Fruit fly (Drosophila melanogaster) whole organism, embryonic: ENCODE measurements around the gene CG14882.

Source experiments
- Awh ChIP-seq: fragments of 200-800 bp; sonication (Bioruptor generic); IDR thresholded peaks from 2 replicates; pipeline ENCODE4, ENCODE4 v1.3.6; 2022; ENCODE audit warnings: missing biosample characterization, missing genetic modification characterization
- Bdp1 ChIP-seq: fragments of 200-800 bp; sonication (Bioruptor generic); optimal IDR thresholded peaks from 3 replicates; lab custom pipeline; 2016; ENCODE audit warnings: missing biosample characterization, missing genetic modification characterization
- CG11085 ChIP-seq: fragments of 200-800 bp; sonication (Bioruptor generic); IDR thresholded peaks from 2 replicates; pipeline ENCODE4 v1.3.6; 2022; ENCODE audit warnings: missing biosample characterization, missing genetic modification characterization
- CG11456 ChIP-seq: fragments of 200-800 bp; sonication (Bioruptor generic); IDR thresholded peaks from 3 replicates; pipeline ENCODE4 v1.3.6; 2022; ENCODE audit warnings: missing biosample characterization, missing genetic modification characterization
- CG11504 ChIP-seq: fragments of 200-800 bp; sonication (Bioruptor generic); optimal IDR thresholded peaks from 3 replicates; lab custom pipeline; 2019; ENCODE audit warnings: missing biosample characterization, mild to moderate bottlenecking, missing genetic modification characterization, moderate library complexity
- CG14050 ChIP-seq: fragments of 200-800 bp; sonication (Bioruptor generic); IDR thresholded peaks from 3 replicates; pipeline ENCODE4 v1.3.6; 2022; ENCODE audit warnings: missing biosample characterization, missing genetic modification characterization
- CG15011 ChIP-seq: fragments of 200-800 bp; sonication (Bioruptor generic); optimal IDR thresholded peaks from 3 replicates; lab custom pipeline; 2018; ENCODE audit warnings: missing biosample characterization, mild to moderate bottlenecking, missing genetic modification characterization
- CG15073 ChIP-seq: fragments of 200-800 bp; sonication (Bioruptor generic); optimal IDR thresholded peaks from 2 replicates; lab custom pipeline; 2016; ENCODE audit warnings: missing biosample characterization, missing genetic modification characterization
- CG1603 ChIP-seq: fragments of 200-800 bp; sonication (Bioruptor generic); optimal IDR thresholded peaks from 2 replicates; lab custom pipeline; 2019; ENCODE audit warnings: missing biosample characterization, mild to moderate bottlenecking, missing genetic modification characterization, moderate library complexity
- CG17385 ChIP-seq: fragments of 200-800 bp; sonication (Bioruptor generic); optimal IDR thresholded peaks from 3 replicates; lab custom pipeline; 2018; ENCODE audit warnings: missing biosample characterization, mild to moderate bottlenecking, missing genetic modification characterization
- CG18262 ChIP-seq: fragments of 200-800 bp; optimal IDR thresholded peaks from 3 replicates; lab custom pipeline; 2019; ENCODE audit warnings: missing biosample characterization, mild to moderate bottlenecking, missing genetic modification characterization, moderate library complexity
- CG2875 ChIP-seq: fragments of 200-800 bp; sonication (Bioruptor generic); optimal IDR thresholded peaks from 2 replicates; lab custom pipeline; 2017; ENCODE audit warnings: missing biosample characterization, mild to moderate bottlenecking, missing genetic modification characterization, missing genetic modification reagents
- CG33213 ChIP-seq: fragments of 200-800 bp; sonication (Bioruptor generic); optimal IDR thresholded peaks from 3 replicates; lab custom pipeline; 2016; ENCODE audit warnings: missing biosample characterization, missing genetic modification characterization
- CG33557 ChIP-seq: fragments of 200-800 bp; sonication (Bioruptor generic); optimal IDR thresholded peaks from 2 replicates; lab custom pipeline; 2019; ENCODE audit warnings: missing biosample characterization, mild to moderate bottlenecking, missing genetic modification characterization, moderate library complexity
- CG34224 ChIP-seq: fragments of 200-800 bp; sonication (Bioruptor generic); IDR thresholded peaks from 3 replicates; pipeline ENCODE4 v1.3.6; 2022; ENCODE audit warnings: missing biosample characterization, missing genetic modification characterization; ENCODE audit not compliant: partially characterized antibody
- CG3995 ChIP-seq: fragments of 200-800 bp; sonication (Bioruptor generic); optimal IDR thresholded peaks from 3 replicates; lab custom pipeline; 2016; ENCODE audit warnings: missing biosample characterization, missing genetic modification characterization
- CG4282 ChIP-seq: fragments of 200-800 bp; sonication (Bioruptor generic); optimal IDR thresholded peaks from 2 replicates; lab custom pipeline; 2016; ENCODE audit warnings: missing biosample characterization, missing genetic modification characterization
- CG4360 ChIP-seq: fragments of 200-800 bp; sonication (Bioruptor generic); IDR thresholded peaks from 2 replicates; pipeline ENCODE4 v1.3.6; 2022; ENCODE audit warnings: missing biosample characterization, missing genetic modification characterization
- CG6254 ChIP-seq: fragments of 200-800 bp; sonication (Bioruptor generic); optimal IDR thresholded peaks from 3 replicates; lab custom pipeline; 2017; ENCODE audit warnings: mild to moderate bottlenecking, missing biosample characterization, missing genetic modification reagents, missing genetic modification characterization
- CG6272 ChIP-seq: fragments of 200-800 bp; sonication (Bioruptor generic); IDR thresholded peaks from 2 replicates; pipeline ENCODE4 v1.3.6; 2022; ENCODE audit warnings: missing biosample characterization, missing genetic modification characterization
- CG7987 ChIP-seq: fragments of 200-800 bp; sonication (Bioruptor generic); optimal IDR thresholded peaks from 2 replicates; lab custom pipeline; 2018; ENCODE audit warnings: missing biosample characterization, mild to moderate bottlenecking, missing genetic modification characterization, moderate library complexity
- CG8359 ChIP-seq: fragments of 200-800 bp; sonication (Bioruptor generic); optimal IDR thresholded peaks from 2 replicates; lab custom pipeline; 2017; ENCODE audit warnings: missing biosample characterization, mild to moderate bottlenecking, missing genetic modification characterization, borderline replicate concordance
- CG8388 ChIP-seq: fragments of 200-800 bp; sonication (Bioruptor generic); optimal IDR thresholded peaks from 2 replicates; lab custom pipeline; 2019; ENCODE audit warnings: missing biosample characterization, mild to moderate bottlenecking, missing genetic modification characterization, moderate library complexity
- CG8478 ChIP-seq: fragments of >200 bp; optimal IDR thresholded peaks from 2 replicates; lab custom pipeline; 2018
- CG8944 ChIP-seq: fragments of 200-800 bp; sonication (Bioruptor generic); optimal IDR thresholded peaks from 3 replicates; lab custom pipeline; 2016; ENCODE audit warnings: missing biosample characterization, missing genetic modification characterization
- CG9215 ChIP-seq: fragments of 200-800 bp; sonication (Bioruptor generic); IDR thresholded peaks from 2 replicates; pipeline ENCODE4 v1.3.6; 2022; ENCODE audit warnings: missing biosample characterization, missing genetic modification characterization
- CG9932 ChIP-seq: fragments of 200-800 bp; sonication (Bioruptor generic); IDR thresholded peaks from 2 replicates; pipeline ENCODE4 v1.3.6; 2022; ENCODE audit warnings: missing biosample characterization, missing genetic modification characterization
- CHES-1-like ChIP-seq: fragments of 200-800 bp; sonication (Bioruptor generic); optimal IDR thresholded peaks from 2 replicates; lab custom pipeline; 2016; ENCODE audit warnings: missing biosample characterization, missing genetic modification characterization
- CTCF ChIP-seq: fragments of 200-800 bp; sonication (Bioruptor generic); optimal IDR thresholded peaks from 2 replicates; lab custom pipeline; 2017; ENCODE audit warnings: missing biosample characterization, mild to moderate bottlenecking, missing genetic modification characterization, moderate library complexity
- GATAe ChIP-seq: fragments of 200-800 bp; sonication (Bioruptor generic); conservative IDR thresholded peaks from 2 replicates; pipeline ENCODE4 v1.3.6; 2022; ENCODE audit warnings: missing biosample characterization, missing genetic modification characterization
- H2.0 ChIP-seq: fragments of 200-800 bp; sonication (Bioruptor generic); IDR thresholded peaks from 2 replicates; pipeline ENCODE4 v1.3.6; 2022; ENCODE audit warnings: missing biosample characterization, missing genetic modification characterization
- MBD-R2 ChIP-seq: fragments of 200-800 bp; sonication (Bioruptor generic); IDR thresholded peaks from 2 replicates; pipeline ENCODE4 v1.3.6; 2022; ENCODE audit warnings: missing biosample characterization, missing genetic modification characterization
- Nf-YA ChIP-seq: fragments of 200-800 bp; sonication (Bioruptor generic); IDR thresholded peaks from 2 replicates; pipeline ENCODE4 v1.3.6; 2022; ENCODE audit warnings: missing biosample characterization, missing genetic modification characterization
- br ChIP-seq: fragments of >200 bp; optimal IDR thresholded peaks from 2 replicates; lab custom pipeline; 2017
- cato ChIP-seq: fragments of 200-800 bp; sonication (Bioruptor generic); optimal IDR thresholded peaks from 2 replicates; lab custom pipeline; 2016; ENCODE audit warnings: missing biosample characterization, missing genetic modification characterization, borderline replicate concordance
- croc ChIP-seq: fragments of 200-800 bp; sonication (Bioruptor generic); conservative IDR thresholded peaks from 3 replicates; pipeline ENCODE4 v1.3.6; 2022; ENCODE audit warnings: missing biosample characterization, missing genetic modification characterization
- gsb-n ChIP-seq: fragments of 200-800 bp; sonication (Bioruptor generic); optimal IDR thresholded peaks from 3 replicates; lab custom pipeline; 2018; ENCODE audit warnings: missing biosample characterization, mild to moderate bottlenecking, missing genetic modification characterization
- ham ChIP-seq: fragments of 200-800 bp; sonication (Bioruptor generic); IDR thresholded peaks from 2 replicates; pipeline ENCODE4 v1.3.6; 2022; ENCODE audit warnings: missing biosample characterization, missing genetic modification characterization
- hbn ChIP-seq: fragments of 200-800 bp; sonication (Bioruptor generic); IDR thresholded peaks from 2 replicates; pipeline ENCODE4 v1.3.6; 2022; ENCODE audit warnings: missing biosample characterization, missing genetic modification characterization; ENCODE audit not compliant: partially characterized antibody
- her ChIP-seq: fragments of 200-800 bp; sonication (Bioruptor generic); optimal IDR thresholded peaks from 2 replicates; lab custom pipeline; 2016; ENCODE audit warnings: missing biosample characterization, missing genetic modification characterization
- hkb ChIP-seq, 2 experiments: fragments of 200-800 bp in 1 of 2; fragments of >200 bp in 1 of 2; sonication (Bioruptor generic) in 1 of 2; IDR thresholded peaks in 1 of 2; optimal IDR thresholded peaks in 1 of 2; 2 replicates each; pipeline versions ENCODE4 v1.3.6 to Lab custom; 2017 to 2022; ENCODE audit warnings: missing biosample characterization in 1 of 2, missing genetic modification characterization in 1 of 2
- inv ChIP-seq: fragments of 200-800 bp; sonication (Bioruptor generic); IDR thresholded peaks from 2 replicates; pipeline ENCODE4 v1.3.6; 2022; ENCODE audit warnings: missing biosample characterization, missing genetic modification characterization; ENCODE audit not compliant: partially characterized antibody
- kni ChIP-seq: fragments of 200-800 bp; sonication (Bioruptor generic); optimal IDR thresholded peaks from 3 replicates; lab custom pipeline; 2017; ENCODE audit warnings: mild to moderate bottlenecking, missing biosample characterization, missing genetic modification reagents, missing genetic modification characterization
- lbe ChIP-seq: fragments of 200-800 bp; sonication (Bioruptor generic); optimal IDR thresholded peaks from 2 replicates; lab custom pipeline; 2016; ENCODE audit warnings: missing biosample characterization, mild to moderate bottlenecking, missing genetic modification characterization
- mld ChIP-seq: fragments of 200-800 bp; sonication (Bioruptor generic); IDR thresholded peaks from 3 replicates; pipeline ENCODE4 v1.3.6; 2022; ENCODE audit warnings: missing biosample characterization, missing genetic modification characterization; ENCODE audit not compliant: partially characterized antibody
- nau ChIP-seq: fragments of 200-800 bp; sonication (Bioruptor generic); optimal IDR thresholded peaks from 3 replicates; lab custom pipeline; 2017; ENCODE audit warnings: missing biosample characterization, mild to moderate bottlenecking, missing genetic modification characterization, missing genetic modification reagents
- nmo ChIP-seq: fragments of 200-800 bp; sonication (Bioruptor generic); optimal IDR thresholded peaks from 2 replicates; lab custom pipeline; 2018; ENCODE audit warnings: missing biosample characterization, mild to moderate bottlenecking, missing genetic modification characterization, moderate library complexity
- psq ChIP-seq: fragments of 200-800 bp; sonication (Bioruptor generic); optimal IDR thresholded peaks from 2 replicates; lab custom pipeline; 2017; ENCODE audit warnings: missing biosample characterization, missing genetic modification characterization
- pum ChIP-seq: fragments of 200-800 bp; sonication (Bioruptor generic); optimal IDR thresholded peaks from 2 replicates; lab custom pipeline; 2016; ENCODE audit warnings: missing biosample characterization, missing genetic modification characterization
- tup ChIP-seq: fragments of 200-800 bp; sonication (Bioruptor generic); optimal IDR thresholded peaks from 2 replicates; lab custom pipeline; 2016; ENCODE audit warnings: missing biosample characterization, mild to moderate bottlenecking, missing genetic modification characterization, moderate library complexity
- vvl ChIP-seq: fragments of 200-800 bp; sonication (Bioruptor generic); IDR thresholded peaks from 2 replicates; pipeline ENCODE4 v1.3.6; 2022; ENCODE audit warnings: missing biosample characterization, missing genetic modification characterization
- yki ChIP-seq: fragments of >200 bp; optimal IDR thresholded peaks from 3 replicates; lab custom pipeline; 2018

Gene CG14882

DNA sequence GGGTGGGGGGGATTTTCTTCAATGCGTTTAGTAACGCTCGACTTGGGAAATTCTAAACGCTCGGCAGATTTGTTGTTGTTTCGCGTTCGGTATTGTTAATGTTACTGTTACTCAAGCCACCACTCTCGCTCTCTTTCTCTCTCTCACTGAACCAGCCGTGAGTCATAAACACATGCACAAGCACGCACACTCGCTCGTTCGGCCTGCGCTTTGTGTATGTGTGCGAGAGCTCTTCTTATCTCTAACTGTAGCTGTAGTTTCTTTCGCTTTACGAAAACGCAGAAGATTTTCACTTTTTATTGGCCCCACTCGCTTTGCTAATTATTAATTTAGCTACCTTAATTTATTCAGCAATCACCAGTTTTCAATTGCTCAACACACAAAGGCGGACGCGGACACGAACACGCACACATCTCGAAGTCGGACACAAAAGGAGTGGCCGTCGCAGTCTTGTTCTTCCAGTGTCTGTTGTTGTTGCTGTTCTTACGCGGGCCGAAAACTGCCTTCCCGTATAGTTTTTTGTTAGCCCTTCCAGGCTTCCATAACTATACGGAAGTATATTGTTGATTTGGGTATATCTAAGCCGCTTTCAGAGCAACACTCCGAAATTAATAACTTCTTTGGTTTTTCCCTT lies 10.1 kb downstream of the CG14882 start (continued):
- no peak for TF ChIP-seq CG11085
- no peak for TF ChIP-seq CG15011
- TF ChIP-seq br (lab: Kevin White, UChicago) = no peak
- no peak for TF ChIP-seq tup (GFP tag; lab: Kevin White, UChicago)
- peak; percentile 79 for TF ChIP-seq CG4360 (GFP tag; lab: Robert Waterston, UW)
- TF ChIP-seq MBD-R2 = no peak
- no peak for TF ChIP-seq CG8944
- TF ChIP-seq CG2875 (GFP tag; lab: Kevin White, UChicago) = no peak
- peak; percentile 42 for TF ChIP-seq yki (lab: Kevin White, UChicago)
- no peak for TF ChIP-seq Awh (GFP tag; lab: Robert Waterston, UW)
- peak; percentile 10 for TF ChIP-seq gsb-n (tag; lab: Kevin White, UChicago)
- no peak for TF ChIP-seq CG6272 (GFP tag; lab: Robert Waterston, UW)
- no peak for TF ChIP-seq her (GFP tag; lab: Kevin White, UChicago)
- TF ChIP-seq Nf-YA (GFP tag; lab: Robert Waterston, UW) = no peak
- TF ChIP-seq inv = no peak
- no peak for TF ChIP-seq Bdp1
- no peak for TF ChIP-seq CG4282
- no peak for TF ChIP-seq nmo (GFP tag; lab: Kevin White, UChicago)
- TF ChIP-seq CG33557 (GFP tag; lab: Kevin White, UChicago) = no peak
- TF ChIP-seq CG9932 (GFP tag; lab: Robert Waterston, UW) = no peak
- no peak for TF ChIP-seq CG8478 (lab: Kevin White, UChicago)
- TF ChIP-seq CG6254 (GFP tag; lab: Kevin White, UChicago) = no peak
- no peak for TF ChIP-seq pum (GFP tag; lab: Kevin White, UChicago)
- TF ChIP-seq CG33213 (GFP tag; lab: Kevin White, UChicago) = no peak
- TF ChIP-seq hbn (GFP tag; lab: Robert Waterston, UW) = peak; percentile 23; the same call in 1 of the 2 replicates
- TF ChIP-seq cato (GFP tag; lab: Kevin White, UChicago) = no peak
- peak; percentile 8 for TF ChIP-seq kni (GFP tag; lab: Kevin White, UChicago)
- no peak for TF ChIP-seq mld (GFP tag; lab: Robert Waterston, UW)
- no peak for TF ChIP-seq CTCF (GFP tag; lab: Kevin White, UChicago)
- TF ChIP-seq CG7987 (GFP tag; lab: Kevin White, UChicago) = no peak
- no peak for TF ChIP-seq H2.0
- TF ChIP-seq ham (GFP tag; lab: Robert Waterston, UW) = no peak
- TF ChIP-seq CG18262 (tag; lab: Kevin White, UChicago) = no peak
- TF ChIP-seq CG34224 (GFP tag; lab: Robert Waterston, UW) = peak; percentile 19; the same call in 2 of the 3 replicates
- no peak for TF ChIP-seq CG14050 (GFP tag; lab: Robert Waterston, UW)
- no peak for TF ChIP-seq nau (GFP tag; lab: Kevin White, UChicago)
- no peak for TF ChIP-seq CG11504
- no peak for TF ChIP-seq psq (GFP tag; lab: Kevin White, UChicago)
- peak; percentile 52; the same call in 1 of the 2 replicates for TF ChIP-seq vvl (GFP tag; lab: Robert Waterston, UW)
- no peak for TF ChIP-seq CG8388 (GFP tag; lab: Kevin White, UChicago)
- no peak for TF ChIP-seq CG8359
- no peak for TF ChIP-seq lbe
- no peak for TF ChIP-seq croc
- TF ChIP-seq CG1603 (tag; lab: Kevin White, UChicago) = no peak
- TF ChIP-seq hkb (optimal IDR thresholded peaks at IDR 0.05; lab: Kevin White, UChicago) = no peak
- TF ChIP-seq hkb (GFP tag; IDR thresholded peaks at IDR 0.05; lab: Robert Waterston, UW) = no peak
- no peak for TF ChIP-seq CG11456 (GFP tag; lab: Robert Waterston, UW)
- no peak for TF ChIP-seq CG15073
- no peak for TF ChIP-seq CG3995 (GFP tag; lab: Kevin White, UChicago)
- TF ChIP-seq CG9215 (GFP tag; lab: Robert Waterston, UW) = no peak
- TF ChIP-seq GATAe (GFP tag; lab: Robert Waterston, UW) = no peak
- TF ChIP-seq CHES-1-like (GFP tag; lab: Kevin White, UChicago) = no peak
- peak; percentile 80 for TF ChIP-seq CG17385
